Fruit fly (Drosophila melanogaster): ENCODE measurements around the gene CG34012.

DNA sequence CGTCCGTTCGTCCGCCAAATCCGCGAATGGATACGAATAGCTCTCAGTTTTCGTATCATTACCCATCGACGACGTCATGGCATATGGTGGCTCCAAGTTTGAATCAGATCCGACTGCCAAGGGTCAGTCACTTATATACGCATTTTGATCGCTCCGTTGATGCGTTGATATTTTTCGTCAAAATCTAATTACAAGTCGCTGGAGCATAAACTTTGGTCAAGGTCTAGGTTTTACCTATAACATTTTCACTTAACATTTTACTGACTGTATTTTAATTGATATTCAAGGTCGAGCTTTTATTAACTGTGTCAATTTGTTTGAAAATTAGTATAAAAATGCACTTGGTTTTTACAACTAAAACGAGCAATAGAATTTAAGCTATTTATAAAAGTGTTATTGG is 7.7 kb downstream of the CG34012 start, which contains the start of gene Elo68beta:
- TF ChIP-seq nmo (GFP tag; optimal IDR thresholded peaks at IDR 0.05) (no peak), gt (GFP tag; IDR thresholded peaks at IDR 0.05) (no peak), eyg (GFP tag; optimal IDR thresholded peaks at IDR 0.05) (no peak), org-1 (GFP tag; optimal IDR thresholded peaks at IDR 0.05) (no peak), croc (GFP tag; conservative IDR thresholded peaks at IDR 0.05) (no peak), CG32767 (GFP tag; IDR thresholded peaks at IDR 0.05) (no peak)
